Worm (Caenorhabditis elegans) whole organism, late embryonic: Measurements from ENCODE around the gene vhl-1.

Experiments used
- F13H6.1 ChIP-seq: sonication (generic microtip); optimal IDR thresholded peaks from 2 replicates; lab custom pipeline; 2016; ENCODE audit warnings: missing genetic modification characterization, missing compliant biosample characterization
- T23F11.4 ChIP-seq: fragments of 200-800 bp; sonication (Bioruptor generic); optimal IDR thresholded peaks from 2 replicates; lab custom pipeline; 2018; ENCODE audit warnings: mild to moderate bottlenecking, missing genetic modification characterization, missing compliant biosample characterization

ce11 chrX:11351288-11351687, 44.1 kb downstream of the vhl-1 start:
- TF ChIP-seq F13H6.1 (tag; lab: Kevin White, UChicago), result no peak
- no peak for TF ChIP-seq T23F11.4
